Fruit fly (Drosophila melanogaster) whole organism, prepupa: ENCODE results near the gene Snx21.

Experiments
- Blimp-1 ChIP-seq: fragments of 200-800 bp; sonication (Bioruptor generic); optimal IDR thresholded peaks from 3 replicates; lab custom pipeline; 2017; ENCODE audit warnings: missing biosample characterization, missing genetic modification characterization, mild to moderate bottlenecking, moderate library complexity, missing genetic modification reagents
- CG10631 ChIP-seq: fragments of 200-800 bp; sonication (Bioruptor generic); optimal IDR thresholded peaks from 2 replicates; lab custom pipeline; 2016; ENCODE audit warnings: missing biosample characterization, missing genetic modification characterization
- CG10669 ChIP-seq: fragments of 200-800 bp; sonication (Bioruptor generic); optimal IDR thresholded peaks from 3 replicates; lab custom pipeline; 2018; ENCODE audit warnings: missing biosample characterization, mild to moderate bottlenecking, missing genetic modification characterization, moderate library complexity
- CG11294 ChIP-seq: fragments of 200-800 bp; sonication (Bioruptor generic); IDR thresholded peaks from 2 replicates; pipeline ENCODE4 v1.3.6; 2022; ENCODE audit warnings: missing biosample characterization, missing genetic modification characterization
- CG11902 ChIP-seq: fragments of 200-800 bp; sonication (Bioruptor generic); optimal IDR thresholded peaks from 3 replicates; lab custom pipeline; 2016; ENCODE audit warnings: missing biosample characterization, missing genetic modification characterization
- CG15336 ChIP-seq: fragments of 200-800 bp; sonication (Bioruptor generic); IDR thresholded peaks from 2 replicates; pipeline ENCODE4 v1.3.6; 2022; ENCODE audit warnings: missing biosample characterization, missing genetic modification characterization
- CG1621 ChIP-seq: fragments of 200-800 bp; sonication (Bioruptor generic); optimal IDR thresholded peaks from 3 replicates; lab custom pipeline; 2018; ENCODE audit warnings: missing biosample characterization, mild to moderate bottlenecking, missing genetic modification characterization
- CG16779 ChIP-seq: fragments of 200-800 bp; sonication (Bioruptor generic); optimal IDR thresholded peaks from 3 replicates; lab custom pipeline; 2017; ENCODE audit warnings: missing biosample characterization, mild to moderate bottlenecking, missing genetic modification characterization
- CG32006 ChIP-seq: fragments of 200-800 bp; sonication (Bioruptor generic); optimal IDR thresholded peaks from 3 replicates; lab custom pipeline; 2017; ENCODE audit warnings: missing biosample characterization, mild to moderate bottlenecking, missing genetic modification characterization
- CG34406 ChIP-seq: fragments of 200-800 bp; sonication (Bioruptor generic); optimal IDR thresholded peaks from 3 replicates; lab custom pipeline; 2016; ENCODE audit warnings: missing biosample characterization, missing genetic modification characterization
- CG4318 ChIP-seq: fragments of 200-800 bp; sonication (Bioruptor generic); optimal IDR thresholded peaks from 3 replicates; lab custom pipeline; 2017; ENCODE audit warnings: missing biosample characterization, mild to moderate bottlenecking, missing genetic modification characterization
- CG6163 ChIP-seq: fragments of 200-800 bp; sonication (Bioruptor generic); IDR thresholded peaks from 3 replicates; pipeline ENCODE4 v1.3.6; 2022; ENCODE audit warnings: missing biosample characterization, missing genetic modification characterization
- CG6276 ChIP-seq: fragments of 200-800 bp; sonication (Bioruptor generic); optimal IDR thresholded peaks from 2 replicates; lab custom pipeline; 2017; ENCODE audit warnings: missing biosample characterization, mild to moderate bottlenecking, missing genetic modification characterization
- CG7368 ChIP-seq: fragments of 200-800 bp; sonication (Bioruptor generic); optimal IDR thresholded peaks from 3 replicates; lab custom pipeline; 2016; ENCODE audit warnings: missing biosample characterization, missing genetic modification characterization
- CG8119 ChIP-seq: fragments of 200-800 bp; sonication (Bioruptor generic); IDR thresholded peaks from 3 replicates; pipeline ENCODE4 v1.3.6; 2022; ENCODE audit warnings: missing biosample characterization, missing genetic modification characterization
- CG8632 ChIP-seq: fragments of 200-800 bp; sonication (Bioruptor generic); optimal IDR thresholded peaks from 3 replicates; lab custom pipeline; 2016; ENCODE audit warnings: missing biosample characterization, missing genetic modification characterization
- CG9139 ChIP-seq: fragments of 200-800 bp; sonication (Bioruptor generic); optimal IDR thresholded peaks from 3 replicates; lab custom pipeline; 2017; ENCODE audit warnings: missing biosample characterization, mild to moderate bottlenecking, missing genetic modification characterization
- Eip78C ChIP-seq: fragments of 200-800 bp; sonication (Bioruptor generic); peaks from one replicate; lab custom pipeline; 2016; ENCODE audit warnings: missing biosample characterization, missing genetic modification characterization
- Eip93F ChIP-seq: fragments of 200-800 bp; sonication (Bioruptor generic); optimal IDR thresholded peaks from 2 replicates; lab custom pipeline; 2016; ENCODE audit warnings: missing biosample characterization, mild to moderate bottlenecking, missing genetic modification characterization
- Gug ChIP-seq: fragments of 200-800 bp; sonication (Bioruptor generic); IDR thresholded peaks from 2 replicates; pipeline ENCODE4 v1.3.6; 2022; ENCODE audit warnings: missing biosample characterization, missing genetic modification characterization
- Hr39 ChIP-seq: fragments of 200-800 bp; sonication (Bioruptor generic); optimal IDR thresholded peaks from 2 replicates; lab custom pipeline; 2016; ENCODE audit warnings: missing biosample characterization, missing genetic modification characterization
- Hr4 ChIP-seq: fragments of 200-800 bp; sonication (Bioruptor generic); optimal IDR thresholded peaks from 3 replicates; lab custom pipeline; 2016; ENCODE audit warnings: missing biosample characterization, missing genetic modification characterization
- Smox ChIP-seq: fragments of 200-800 bp; sonication (Bioruptor generic); optimal IDR thresholded peaks from 3 replicates; lab custom pipeline; 2016; ENCODE audit warnings: missing biosample characterization, missing genetic modification characterization
- Sox102F ChIP-seq: fragments of 200-800 bp; sonication (Bioruptor generic); optimal IDR thresholded peaks from 2 replicates; lab custom pipeline; 2016; ENCODE audit warnings: missing biosample characterization, mild to moderate bottlenecking, missing genetic modification characterization
- Sox15 ChIP-seq: fragments of 200-800 bp; sonication (Bioruptor generic); optimal IDR thresholded peaks from 3 replicates; lab custom pipeline; 2016; ENCODE audit warnings: missing biosample characterization, missing genetic modification characterization
- eg ChIP-seq: fragments of 200-800 bp; sonication (Bioruptor generic); IDR thresholded peaks from 3 replicates; pipeline ENCODE4 v1.3.6; 2022; ENCODE audit warnings: missing biosample characterization, missing genetic modification characterization
- esn ChIP-seq: fragments of 200-800 bp; sonication (Bioruptor generic); optimal IDR thresholded peaks from 2 replicates; lab custom pipeline; 2016; ENCODE audit warnings: missing biosample characterization, mild to moderate bottlenecking, missing genetic modification characterization, moderate library complexity
- fkh ChIP-seq: fragments of 200-800 bp; sonication (Bioruptor generic); optimal IDR thresholded peaks from 3 replicates; lab custom pipeline; 2017; ENCODE audit warnings: missing biosample characterization, mild to moderate bottlenecking, missing genetic modification characterization, moderate library complexity
- lz ChIP-seq: fragments of 200-800 bp; sonication (Bioruptor generic); optimal IDR thresholded peaks from 3 replicates; lab custom pipeline; 2016; ENCODE audit warnings: missing biosample characterization, missing genetic modification characterization
- net ChIP-seq: fragments of 200-800 bp; sonication (Bioruptor generic); optimal IDR thresholded peaks from 3 replicates; lab custom pipeline; 2016; ENCODE audit warnings: missing biosample characterization, missing genetic modification characterization
- pdm3 ChIP-seq: fragments of 200-800 bp; sonication (Bioruptor generic); optimal IDR thresholded peaks from 3 replicates; lab custom pipeline; 2016; ENCODE audit warnings: missing biosample characterization, missing genetic modification characterization
- salr ChIP-seq, 2 experiments: fragments of 200-800 bp; sonication (Bioruptor generic); optimal IDR thresholded peaks; 3 replicates each; lab custom pipeline; 2016 to 2018; ENCODE audit warnings: missing biosample characterization in 2 of 2, missing genetic modification characterization in 2 of 2, mild to moderate bottlenecking in 1 of 2
- spab ChIP-seq: fragments of 200-800 bp; sonication (Bioruptor generic); optimal IDR thresholded peaks from 2 replicates; lab custom pipeline; 2017; ENCODE audit warnings: missing biosample characterization, mild to moderate bottlenecking, missing genetic modification characterization, missing genetic modification reagents
- ss ChIP-seq, 2 experiments: fragments of 200-800 bp; sonication (Bioruptor generic); optimal IDR thresholded peaks; 2 replicates in 1 of 2; 3 replicates in 1 of 2; lab custom pipeline; 2017 to 2018; ENCODE audit warnings: mild to moderate bottlenecking in 2 of 2, missing biosample characterization in 2 of 2, missing genetic modification characterization in 2 of 2, moderate library complexity in 1 of 2
- svp ChIP-seq: fragments of 200-800 bp; sonication (Bioruptor generic); peaks from one replicate; lab custom pipeline; 2016; ENCODE audit warnings: missing biosample characterization, missing genetic modification characterization

Snx21 gene

DNA sequence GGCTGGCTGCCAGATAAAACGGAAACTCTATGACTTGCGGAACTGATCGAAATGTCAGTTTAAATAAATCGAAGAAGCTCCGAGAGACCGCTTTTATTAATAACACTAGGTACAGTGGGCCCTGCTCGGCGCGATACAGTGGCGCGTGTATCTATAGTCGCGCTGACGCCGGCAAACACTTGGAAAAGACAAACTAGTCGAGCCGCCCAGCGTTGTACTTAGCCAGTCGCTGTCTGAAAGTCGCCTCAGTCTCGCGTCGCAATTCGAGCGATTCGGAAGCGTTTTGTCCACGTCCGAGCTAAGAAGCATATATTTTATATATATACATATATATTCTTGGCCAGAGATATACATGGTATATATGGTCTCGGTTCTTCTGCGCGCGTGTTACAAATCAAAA, 35.6 kb downstream of the Snx21 start (continued):
- TF ChIP-seq Gug (GFP tag; lab: Robert Waterston, UW) = no peak
- TF ChIP-seq CG32006 (GFP tag; lab: Kevin White, UChicago) = peak; percentile 54
- TF ChIP-seq Sox102F = no peak
- no peak for TF ChIP-seq CG10631 (GFP tag; lab: Kevin White, UChicago)
- TF ChIP-seq CG9139 (GFP tag; lab: Kevin White, UChicago) = no peak
- TF ChIP-seq pdm3 (GFP tag; lab: Kevin White, UChicago) = peak; percentile 24
- no peak for TF ChIP-seq CG8632 (GFP tag; lab: Kevin White, UChicago)
- peak; percentile 28 for TF ChIP-seq Eip78C (GFP tag; lab: Kevin White, UChicago)
- no peak for TF ChIP-seq lz (GFP tag; lab: Kevin White, UChicago)
- no peak for TF ChIP-seq CG10669 (GFP tag; lab: Kevin White, UChicago)
- TF ChIP-seq fkh (GFP tag; lab: Kevin White, UChicago) = no peak
- TF ChIP-seq Eip93F (GFP tag; lab: Kevin White, UChicago) = no peak
- TF ChIP-seq CG11294 (GFP tag; lab: Robert Waterston, UW) = peak; percentile 48; the same call in 1 of the 2 replicates
- no peak for TF ChIP-seq salr (GFP tag; optimal IDR thresholded peaks at IDR 0.05; lab: Kevin White, UChicago)
- TF ChIP-seq Sox15 (GFP tag; lab: Kevin White, UChicago) = no peak
- no peak for TF ChIP-seq CG11902 (GFP tag; lab: Kevin White, UChicago)
- no peak for TF ChIP-seq CG16779 (tag; lab: Kevin White, UChicago)
- TF ChIP-seq esn (GFP tag; lab: Kevin White, UChicago) = no peak
- no peak for TF ChIP-seq CG6276
- TF ChIP-seq Blimp-1 = no peak
- TF ChIP-seq eg (GFP tag; lab: Robert Waterston, UW) = peak; percentile 57; the same call in 2 of the 3 replicates
- no peak for TF ChIP-seq CG7368 (GFP tag; lab: Kevin White, UChicago)
- TF ChIP-seq spab (GFP tag; lab: Kevin White, UChicago) = no peak
- TF ChIP-seq CG15336 = no peak
- no peak for TF ChIP-seq Smox (GFP tag; lab: Kevin White, UChicago)
- TF ChIP-seq CG6163 = peak; percentile 66; the same call in 2 of the 3 replicates
- no peak for TF ChIP-seq CG4318
- TF ChIP-seq CG1621 (tag; lab: Kevin White, UChicago) = no peak
- peak; percentile 17 for TF ChIP-seq net (GFP tag; lab: Kevin White, UChicago)
- TF ChIP-seq CG34406 (GFP tag; lab: Kevin White, UChicago) = no peak

DNA sequence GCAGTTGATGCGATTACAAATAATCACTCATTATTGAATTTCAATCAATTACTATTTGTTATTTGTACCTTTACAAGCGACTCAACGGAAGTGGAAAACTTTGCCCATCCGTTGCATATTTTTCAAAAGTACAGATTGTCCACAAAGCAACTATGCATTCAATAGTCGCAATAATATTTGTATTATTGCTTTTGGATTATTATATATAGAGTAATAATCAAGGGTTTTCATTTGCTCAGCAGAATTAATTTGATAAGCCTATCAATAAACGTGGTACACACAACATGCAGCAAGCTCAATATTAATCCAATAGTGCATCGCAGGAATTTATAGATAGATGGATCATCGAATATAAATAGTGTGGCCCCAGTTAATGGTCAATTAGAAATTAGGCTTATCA, 36.9 kb downstream of the Snx21 start:
- TF ChIP-seq svp (GFP tag; lab: Kevin White, UChicago) (peak; percentile 23), CG10631 (GFP tag; lab: Kevin White, UChicago) (no peak), Eip78C (GFP tag; lab: Kevin White, UChicago) (peak; percentile 6), CG32006 (GFP tag; lab: Kevin White, UChicago) (peak; percentile 37), Hr4 (GFP tag; lab: Kevin White, UChicago) (peak; percentile 41)

DNA sequence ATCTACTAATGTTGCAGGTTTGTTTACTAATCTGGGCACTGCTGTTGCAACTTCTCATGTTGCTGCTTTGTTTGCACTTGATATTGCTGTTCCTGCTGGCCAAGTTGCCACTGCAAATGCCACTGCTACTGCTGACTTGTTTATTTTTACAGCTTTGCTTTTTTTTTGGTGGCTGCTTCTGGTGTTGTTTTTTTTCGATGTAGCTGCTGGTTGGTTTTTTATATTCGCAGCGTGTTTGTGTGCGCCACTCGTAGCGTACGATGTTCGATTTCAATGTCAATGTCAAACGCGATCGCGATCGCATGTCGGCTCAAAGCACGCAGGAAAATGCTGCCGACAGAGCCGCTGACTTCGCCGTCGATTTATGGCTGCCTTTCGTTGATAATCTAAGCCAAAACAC, 37.7 kb downstream of the Snx21 start:
- TF ChIP-seq CG6163 (peak; percentile 64; the same call in 2 of the 3 replicates), CG9139 (GFP tag; lab: Kevin White, UChicago) (peak; percentile 17), CG8119 (GFP tag; lab: Robert Waterston, UW) (peak; percentile 39; the same call in 1 of the 3 replicates), Eip78C (GFP tag; lab: Kevin White, UChicago) (peak; percentile 21), Hr39 (GFP tag; lab: Kevin White, UChicago) (no peak), CG7368 (GFP tag; lab: Kevin White, UChicago) (no peak), eg (GFP tag; lab: Robert Waterston, UW) (peak; percentile 46; the same call in 1 of the 3 replicates), ss (GFP tag; optimal IDR thresholded peaks at IDR 0.05; lab: Kevin White, UChicago) (peak; percentile 46 to 71)

DNA sequence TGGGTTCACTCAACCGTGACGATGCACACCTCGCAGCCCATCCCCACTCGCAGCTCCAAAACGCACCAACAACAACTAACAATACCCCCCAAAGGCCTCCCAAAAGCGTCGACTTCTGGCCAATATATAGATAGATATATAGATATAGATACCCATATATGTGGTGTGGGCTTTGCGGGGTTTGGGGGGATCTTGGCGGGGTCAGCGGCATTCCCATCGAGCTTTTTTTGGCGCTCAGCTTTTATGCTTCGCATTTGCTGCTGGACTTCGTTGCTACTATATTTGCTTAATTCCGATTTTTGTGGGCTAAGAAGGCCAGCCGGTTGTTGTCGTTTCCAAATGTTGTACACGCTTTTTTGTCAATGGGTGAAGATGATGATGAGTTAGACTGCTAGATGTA, 38.1 kb downstream of the Snx21 start:
- TF ChIP-seq Eip78C (GFP tag; lab: Kevin White, UChicago) (peak; percentile 14), Blimp-1 (no peak)
